Fruit fly (Drosophila melanogaster): ENCODE data around the gene CG32440.

The CG32440 gene

DNA sequence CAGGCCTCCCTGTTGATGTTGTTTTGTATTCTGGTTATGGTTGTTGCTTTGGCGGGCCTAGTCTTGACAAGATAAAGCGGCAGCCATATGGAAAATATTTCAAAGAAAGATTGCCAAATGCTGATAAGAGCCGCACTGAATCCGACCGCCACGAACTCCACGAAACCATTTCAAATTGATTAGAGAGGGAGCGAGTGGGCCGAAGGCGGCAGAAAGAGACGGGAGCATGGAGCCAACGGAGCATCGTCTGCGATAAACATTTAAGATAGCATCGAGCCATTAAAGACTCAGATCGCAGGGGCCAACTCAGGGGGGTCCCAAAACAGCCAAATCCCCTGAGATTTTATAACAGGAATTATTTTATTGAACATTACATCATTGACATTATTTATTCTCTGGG is 40.2 kb downstream of the CG32440 start:
- TF ChIP-seq cyc (GFP tag; optimal IDR thresholded peaks at IDR 0.05): no peak
- TF ChIP-seq fd85E (GFP tag; optimal IDR thresholded peaks at IDR 0.05): no peak
- TF ChIP-seq CG32006 (GFP tag; optimal IDR thresholded peaks at IDR 0.05): peak; percentile 35

DNA sequence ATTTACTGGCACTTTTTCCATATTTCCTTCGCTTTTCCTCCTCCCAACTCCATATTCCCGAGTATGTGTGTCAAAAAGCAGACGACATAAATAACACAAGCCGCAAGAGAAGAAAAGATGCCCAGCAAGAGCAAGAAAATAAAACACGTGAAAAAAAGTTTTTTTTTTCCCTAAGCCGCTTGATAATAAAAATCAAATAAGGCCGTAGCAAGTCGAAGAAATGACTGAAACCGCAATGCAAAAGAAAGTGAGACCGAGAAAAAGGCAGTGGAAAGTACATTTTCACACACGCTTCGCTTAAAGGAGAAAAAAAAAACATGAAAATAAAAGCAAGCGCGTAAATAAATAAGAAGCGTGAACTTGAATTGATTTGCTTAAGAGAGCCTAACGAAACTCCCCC is 42.6 kb downstream of the CG32440 start:
- TF ChIP-seq CG32006 (GFP tag; optimal IDR thresholded peaks at IDR 0.05): no peak

DNA sequence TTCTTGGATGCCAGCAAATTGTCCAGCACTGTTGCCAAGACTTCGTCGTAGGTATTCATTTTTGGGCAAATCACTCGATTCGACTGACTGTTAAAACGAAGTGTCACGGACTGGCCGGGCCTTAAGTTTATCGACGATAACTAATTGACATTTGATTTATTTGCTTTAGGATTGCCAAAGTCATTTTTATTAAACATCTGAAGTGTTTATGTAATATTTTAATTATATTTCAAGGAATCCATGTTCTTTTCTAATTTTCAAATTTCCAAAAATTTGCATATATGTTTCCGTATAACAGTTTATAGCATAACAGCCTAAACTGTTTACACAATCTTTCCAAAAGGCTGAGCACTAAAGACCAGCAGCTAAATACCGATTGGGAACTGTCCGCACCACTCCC is 46.7 kb downstream of the CG32440 start, which contains the start of gene sa:
TSS of gene sa (minus strand) at position 101 of the 400 bp plus-strand sequence.
- TF ChIP-seq CG11294 (GFP tag; IDR thresholded peaks at IDR 0.05) (no peak), Sox14 (GFP tag; optimal IDR thresholded peaks at IDR 0.05) (no peak), CG8119 (GFP tag; IDR thresholded peaks at IDR 0.05) (no peak), net (GFP tag; optimal IDR thresholded peaks at IDR 0.05) (no peak), CG6163 (GFP tag; IDR thresholded peaks at IDR 0.05) (no peak), Met (GFP tag; optimal IDR thresholded peaks at IDR 0.05) (no peak), esn (GFP tag; optimal IDR thresholded peaks at IDR 0.05) (no peak), OdsH (GFP tag; optimal IDR thresholded peaks at IDR 0.05) (no peak), CG1621 (tag; optimal IDR thresholded peaks at IDR 0.05) (no peak)

All from whole organism, prepupa.